Fruit fly (Drosophila melanogaster): ENCODE data around the gene CG12219.

The CG12219 gene

DNA sequence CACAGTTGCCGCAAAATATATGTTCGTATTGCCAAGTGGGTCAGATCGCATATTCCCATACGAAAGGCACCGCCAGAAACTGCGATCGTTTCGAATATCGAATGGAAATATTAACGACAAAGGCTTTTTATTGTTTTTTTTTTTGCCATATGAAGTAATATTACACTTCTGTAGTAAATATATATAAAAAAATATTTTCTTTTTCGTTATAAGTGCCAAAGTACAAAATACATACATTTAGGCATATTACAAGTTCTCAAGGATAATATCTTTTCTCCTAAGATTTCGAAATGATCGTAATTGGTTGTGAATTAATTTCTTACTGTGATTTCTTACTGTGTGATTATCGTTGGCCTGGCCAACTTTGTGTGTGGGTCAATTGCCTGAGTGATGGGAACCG lies 3.1 kb upstream of the CG12219 start:
- no peak for TF ChIP-seq CG31627 (GFP tag; optimal IDR thresholded peaks at IDR 0.05)
- peak; percentile 25 for TF ChIP-seq esn (GFP tag; optimal IDR thresholded peaks at IDR 0.05)
- TF ChIP-seq salr (GFP tag; optimal IDR thresholded peaks at IDR 0.05), result peak in 1 of 2 experiments; percentile 27
- TF ChIP-seq vri (GFP tag; optimal IDR thresholded peaks at IDR 0.05), result no peak
- TF ChIP-seq achi (GFP tag; optimal IDR thresholded peaks at IDR 0.05), result no peak
- TF ChIP-seq CG9139 (GFP tag; optimal IDR thresholded peaks at IDR 0.05), result no peak
- TF ChIP-seq CG8632 (GFP tag; optimal IDR thresholded peaks at IDR 0.05), result peak; percentile 41
- TF ChIP-seq Hr38 (GFP tag; optimal IDR thresholded peaks at IDR 0.05), result no peak
- no peak for TF ChIP-seq Sox102F (GFP tag; optimal IDR thresholded peaks at IDR 0.05)
- TF ChIP-seq CG16779 (tag; optimal IDR thresholded peaks at IDR 0.05), result no peak
- no peak for TF ChIP-seq CG11762 (GFP tag; optimal IDR thresholded peaks at IDR 0.05; ENCODE audit: insufficient read depth)
- TF ChIP-seq Ets96B (tag; optimal IDR thresholded peaks at IDR 0.05), result no peak
- peak; percentile 60; the same call in 1 of the 3 replicates for TF ChIP-seq CG8119 (GFP tag; IDR thresholded peaks at IDR 0.05)
- peak; percentile 38 for TF ChIP-seq CG32006 (GFP tag; optimal IDR thresholded peaks at IDR 0.05)
- no peak for TF ChIP-seq dsx (GFP tag; optimal IDR thresholded peaks at IDR 0.05; ENCODE audit: poor library complexity, severe bottlenecking)
- TF ChIP-seq CG3032 (tag; optimal IDR thresholded peaks at IDR 0.05), result no peak
- TF ChIP-seq CG15336 (GFP tag; IDR thresholded peaks at IDR 0.05), result peak; percentile 57
- TF ChIP-seq Hr39 (GFP tag; optimal IDR thresholded peaks at IDR 0.05), result no peak
- TF ChIP-seq Met (GFP tag; optimal IDR thresholded peaks at IDR 0.05), result peak; percentile 15
- no peak for TF ChIP-seq CG4318 (GFP tag; optimal IDR thresholded peaks at IDR 0.05)
- no peak for TF ChIP-seq CG1621 (tag; optimal IDR thresholded peaks at IDR 0.05)
- no peak for TF ChIP-seq svp (GFP tag)
- TF ChIP-seq Blimp-1 (GFP tag; optimal IDR thresholded peaks at IDR 0.05), result no peak
- TF ChIP-seq pdm3 (GFP tag; optimal IDR thresholded peaks at IDR 0.05), result no peak
- no peak for TF ChIP-seq spab (GFP tag; optimal IDR thresholded peaks at IDR 0.05)
- no peak for TF ChIP-seq fkh (GFP tag; optimal IDR thresholded peaks at IDR 0.05)
- TF ChIP-seq Eip93F (GFP tag; optimal IDR thresholded peaks at IDR 0.05), result no peak
- TF ChIP-seq CG6808 (GFP tag; optimal IDR thresholded peaks at IDR 0.05), result no peak
- TF ChIP-seq fd59A (GFP tag; optimal IDR thresholded peaks at IDR 0.05), result no peak
- TF ChIP-seq eg (GFP tag; IDR thresholded peaks at IDR 0.05), result peak; percentile 26; the same call in 1 of the 3 replicates
- no peak for TF ChIP-seq CG6276 (GFP tag; optimal IDR thresholded peaks at IDR 0.05)
- peak; percentile 80 for TF ChIP-seq Eip78C (GFP tag)
- peak; percentile 11 for TF ChIP-seq OdsH (GFP tag; optimal IDR thresholded peaks at IDR 0.05)
- no peak for TF ChIP-seq dac (GFP tag; optimal IDR thresholded peaks at IDR 0.05)
- no peak for TF ChIP-seq Ets21C (GFP tag; optimal IDR thresholded peaks at IDR 0.05)
- TF ChIP-seq Lpt (GFP tag; optimal IDR thresholded peaks at IDR 0.05), result no peak
- TF ChIP-seq Gug (GFP tag; IDR thresholded peaks at IDR 0.05), result no peak
- no peak for TF ChIP-seq Sox15 (GFP tag; optimal IDR thresholded peaks at IDR 0.05)
- peak; percentile 30 for TF ChIP-seq CG6792 (GFP tag; optimal IDR thresholded peaks at IDR 0.05)
- TF ChIP-seq Eip75B (GFP tag; optimal IDR thresholded peaks at IDR 0.05), result no peak
- no peak for TF ChIP-seq CG11902 (GFP tag; optimal IDR thresholded peaks at IDR 0.05)
- no peak for TF ChIP-seq CG7368 (GFP tag; optimal IDR thresholded peaks at IDR 0.05)
- TF ChIP-seq CG6854 (GFP tag; optimal IDR thresholded peaks at IDR 0.05), result no peak
- TF ChIP-seq ss (GFP tag; optimal IDR thresholded peaks at IDR 0.05), result no peak
- TF ChIP-seq CG34406 (GFP tag; optimal IDR thresholded peaks at IDR 0.05), result peak; percentile 31
- peak; percentile 50 for TF ChIP-seq CG3919 (GFP tag; optimal IDR thresholded peaks at IDR 0.05)
- no peak for TF ChIP-seq Sox14 (GFP tag; optimal IDR thresholded peaks at IDR 0.05)
- TF ChIP-seq lz (GFP tag; optimal IDR thresholded peaks at IDR 0.05), result no peak
- peak; percentile 10 for TF ChIP-seq topi (GFP tag; optimal IDR thresholded peaks at IDR 0.05)
- TF ChIP-seq CG10669 (GFP tag; optimal IDR thresholded peaks at IDR 0.05), result no peak
- peak; percentile 12 for TF ChIP-seq Smox (GFP tag; optimal IDR thresholded peaks at IDR 0.05)
- TF ChIP-seq CG8319 (GFP tag; optimal IDR thresholded peaks at IDR 0.05), result no peak
- TF ChIP-seq CG6163 (GFP tag; IDR thresholded peaks at IDR 0.05), result no peak
